Worm (Caenorhabditis elegans) whole organism, L1 larva: ENCODE results near the gene fbxb-21.

Experiments
- C16A3.4 ChIP-seq: fragments of 150-350 bp; optimal IDR thresholded peaks from 2 replicates; lab custom pipeline; 2014; ENCODE audit warnings: missing biosample characterization, missing genetic modification characterization
- F16B12.6 ChIP-seq: fragments of 150-350 bp; optimal IDR thresholded peaks from 2 replicates; lab custom pipeline; 2014; ENCODE audit warnings: missing biosample characterization, missing genetic modification characterization
- ama-1 ChIP-seq: fragments of 150-350 bp; optimal IDR thresholded peaks from 2 replicates; lab custom pipeline; 2014
- elt-2 ChIP-seq: sonication (generic microtip); optimal IDR thresholded peaks from 2 replicates; lab custom pipeline; 2016; ENCODE audit warnings: missing genetic modification characterization, mild to moderate bottlenecking, inconsistent platforms, missing compliant biosample characterization, missing genetic modification reagents
- fkh-10 ChIP-seq: sonication (generic microtip); optimal IDR thresholded peaks from 2 replicates; lab custom pipeline; 2017; ENCODE audit warnings: missing biosample characterization, missing genetic modification reagents, missing genetic modification characterization
- lir-3 ChIP-seq: sonication (generic microtip); optimal IDR thresholded peaks from 2 replicates; lab custom pipeline; 2016; ENCODE audit warnings: mild to moderate bottlenecking, missing genetic modification characterization, moderate library complexity, missing compliant biosample characterization; ENCODE audit not compliant: poor library complexity
- nhr-11 ChIP-seq: fragments of 150-350 bp; optimal IDR thresholded peaks from 2 replicates; lab custom pipeline; 2014; ENCODE audit warnings: missing biosample characterization, missing genetic modification characterization
- nhr-237 ChIP-seq: fragments of 150-350 bp; optimal IDR thresholded peaks from 2 replicates; lab custom pipeline; 2014; ENCODE audit warnings: missing biosample characterization, missing genetic modification characterization
- rnt-1 ChIP-seq: sonication (generic microtip); optimal IDR thresholded peaks from 2 replicates; lab custom pipeline; 2016; ENCODE audit warnings: mild to moderate bottlenecking, missing genetic modification characterization, moderate library complexity, missing compliant biosample characterization
- snpc-4 ChIP-seq: fragments of 150-350 bp; optimal IDR thresholded peaks from 2 replicates; lab custom pipeline; 2014; ENCODE audit warnings: missing biosample characterization, missing genetic modification characterization
- tbx-2 ChIP-seq: sonication (generic microtip); optimal IDR thresholded peaks from 2 replicates; lab custom pipeline; 2016; ENCODE audit warnings: missing genetic modification characterization, missing compliant biosample characterization
- unc-62 ChIP-seq: fragments of 150-350 bp; optimal IDR thresholded peaks from 2 replicates; lab custom pipeline; 2014; ENCODE audit warnings: missing biosample characterization, missing genetic modification reagents, missing genetic modification characterization
- unc-86 ChIP-seq: sonication (generic microtip); optimal IDR thresholded peaks from 2 replicates; lab custom pipeline; 2016; ENCODE audit warnings: missing genetic modification characterization, missing compliant biosample characterization

- TF ChIP-seq nhr-11 (tag; lab: Kevin White, UChicago) = no peak
- TF ChIP-seq unc-86 = no peak
- no peak for TF ChIP-seq F16B12.6 (tag; lab: Kevin White, UChicago)
- no peak for TF ChIP-seq tbx-2 (tag; lab: Kevin White, UChicago)
- no peak for TF ChIP-seq unc-62 (GFP tag; lab: Kevin White, UChicago)
- TF ChIP-seq lir-3 = no peak
- no peak for TF ChIP-seq fkh-10 (GFP tag; lab: Kevin White, UChicago)
- no peak for TF ChIP-seq nhr-237
- TF ChIP-seq C16A3.4 (tag; lab: Kevin White, UChicago) = no peak
- no peak for TF ChIP-seq ama-1
- TF ChIP-seq elt-2 (tag; lab: Kevin White, UChicago) = no peak
- no peak for TF ChIP-seq snpc-4 (tag; lab: Kevin White, UChicago)
- no peak for TF ChIP-seq rnt-1 (tag; lab: Kevin White, UChicago)
Observed at ce11 chrII:1676088-1676487, 27.4 kb upstream of the fbxb-21 start, which contains the start of gene fbxb-17.
